Worm (Caenorhabditis elegans) whole organism, early embryonic: Measurements from ENCODE around the gene dgk-4.

ENCODE experiments used
- B0310.2 ChIP-seq: sonication (generic microtip); optimal IDR thresholded peaks from 2 replicates; lab custom pipeline; 2016; ENCODE audit warnings: mild to moderate bottlenecking, missing genetic modification characterization, missing compliant biosample characterization
- F13C5.2 ChIP-seq: sonication (generic microtip); optimal IDR thresholded peaks from 2 replicates; lab custom pipeline; 2017; ENCODE audit warnings: mild to moderate bottlenecking, missing genetic modification characterization, inconsistent platforms, missing compliant biosample characterization
- ama-1 ChIP-seq: fragments of 150-350 bp; optimal IDR thresholded peaks from 2 replicates; lab custom pipeline; 2014
- ceh-13 ChIP-seq: fragments of 200-800 bp; sonication (Bioruptor generic); optimal IDR thresholded peaks from 2 replicates; lab custom pipeline; 2018; ENCODE audit warnings: mild to moderate bottlenecking, missing genetic modification characterization, missing compliant biosample characterization
- ceh-36 ChIP-seq: sonication (generic microtip); optimal IDR thresholded peaks from 2 replicates; lab custom pipeline; 2016; ENCODE audit warnings: missing genetic modification characterization, inconsistent platforms, missing compliant biosample characterization
- ets-7 ChIP-seq: sonication (generic microtip); optimal IDR thresholded peaks from 2 replicates; lab custom pipeline; 2016; ENCODE audit warnings: missing genotype, missing genetic modification characterization, missing compliant biosample characterization
- flt-1 ChIP-seq: fragments of 200-800 bp; sonication (Bioruptor generic); IDR thresholded peaks from 2 replicates; pipeline ENCODE4 v1.3.6; 2022; ENCODE audit warnings: missing genetic modification characterization, missing compliant biosample characterization
- hmbx-1 ChIP-seq: sonication (generic microtip); optimal IDR thresholded peaks from 2 replicates; lab custom pipeline; 2016; ENCODE audit warnings: mild to moderate bottlenecking, missing genetic modification characterization, missing compliant biosample characterization
- tbx-37 ChIP-seq: fragments of 200-800 bp; sonication (Bioruptor generic); conservative IDR thresholded peaks from 2 replicates; pipeline ENCODE4 v1.3.6; 2022; ENCODE audit warnings: missing genetic modification reagents, missing genetic modification characterization, missing compliant biosample characterization

DNA sequence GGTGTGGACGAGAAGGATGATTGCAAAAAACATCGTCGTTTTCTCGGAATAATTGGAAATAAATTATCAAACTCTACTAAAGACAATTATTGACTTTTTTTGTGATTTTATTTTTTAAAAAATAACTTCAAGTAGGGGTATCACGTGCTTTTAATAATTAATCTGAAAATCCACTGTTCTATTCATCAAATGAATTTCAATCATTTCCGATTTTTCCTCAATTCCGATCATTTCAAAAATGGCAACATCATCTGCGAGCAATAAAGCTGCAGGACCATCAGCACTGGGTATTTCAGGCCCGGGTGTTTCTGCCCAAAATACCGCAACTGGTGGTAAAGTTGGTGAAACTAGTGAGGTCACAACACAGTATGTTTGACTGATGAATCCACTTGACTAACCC, 14.1 kb upstream of the dgk-4 start, which contains the start of the genes F42A9.7 and F42A9.3:
- no peak for TF ChIP-seq ama-1
- no peak for TF ChIP-seq flt-1 (GFP tag; lab: Robert Waterston, UW)
- no peak for TF ChIP-seq F13C5.2 (tag; lab: Kevin White, UChicago)
- TF ChIP-seq ceh-36, result no peak
- TF ChIP-seq ets-7 (tag; lab: Kevin White, UChicago), result no peak
- TF ChIP-seq tbx-37 (GFP tag; lab: Robert Waterston, UW), result no peak
- TF ChIP-seq ceh-13 (GFP tag; lab: Kevin White, UChicago), result no peak
- TF ChIP-seq B0310.2 (tag; lab: Kevin White, UChicago), result no peak
- TF ChIP-seq hmbx-1 (tag; lab: Kevin White, UChicago), result no peak
